Fruit fly (Drosophila melanogaster): Measurements from ENCODE around the gene Pxt.

Gene Pxt

dm6 chr3R:17680639-17681302 lies 38.5 kb upstream of the Pxt start (continued):
- TF ChIP-seq Ptx1 (GFP tag; IDR thresholded peaks at IDR 0.05) (no peak), Pdp1 (GFP tag; optimal IDR thresholded peaks at IDR 0.05) (peak in 1 of 2 experiments; percentile 7), dimm (GFP tag; IDR thresholded peaks at IDR 0.05) (no peak), CG12659 (GFP tag; optimal IDR thresholded peaks at IDR 0.05) (peak; percentile 43), z (GFP tag; IDR thresholded peaks at IDR 0.05) (no peak), bab2 (GFP tag; optimal IDR thresholded peaks at IDR 0.05) (no peak), tup (GFP tag; optimal IDR thresholded peaks at IDR 0.05) (no peak), Dip2 (GFP tag; IDR thresholded peaks at IDR 0.05) (no peak), E2f2 (GFP tag; IDR thresholded peaks at IDR 0.05) (no peak), CG15601 (tag; optimal IDR thresholded peaks at IDR 0.05) (peak; percentile 20), CG15479 (GFP tag; optimal IDR thresholded peaks at IDR 0.05) (no peak), prd (optimal IDR thresholded peaks at IDR 0.05) (no peak), prd (GFP tag; IDR thresholded peaks at IDR 0.05) (0 out of 3 replicates have a peak, but pooled peaks have one; percentile 38), CG2712 (tag; optimal IDR thresholded peaks at IDR 0.05) (peak; percentile 62), pfk (GFP tag; optimal IDR thresholded peaks at IDR 0.05) (no peak), pan (optimal IDR thresholded peaks at IDR 0.05) (no peak), pan (GFP tag; optimal IDR thresholded peaks at IDR 0.05 in 1 of 2, IDR thresholded peaks at IDR 0.05 in 1 of 2) (no peak), Max (GFP tag; optimal IDR thresholded peaks at IDR 0.05) (peak; percentile 39), CG2116 (GFP tag; optimal IDR thresholded peaks at IDR 0.05) (peak; percentile 19), CG12744 (GFP tag; optimal IDR thresholded peaks at IDR 0.05) (no peak), CoRest (tag; optimal IDR thresholded peaks at IDR 0.05) (peak; percentile 63), Hr39 (optimal IDR thresholded peaks at IDR 0.05) (no peak), btn (GFP tag; optimal IDR thresholded peaks at IDR 0.05) (no peak), CG8089 (GFP tag; optimal IDR thresholded peaks at IDR 0.05) (no peak), kni (GFP tag; optimal IDR thresholded peaks at IDR 0.05) (peak; percentile 62), nom (GFP tag; optimal IDR thresholded peaks at IDR 0.05) (no peak), Hmx (GFP tag; optimal IDR thresholded peaks at IDR 0.05) (no peak), Dll (GFP tag; IDR thresholded peaks at IDR 0.05; ENCODE audit: partially characterized antibody) (no peak), CG18476 (GFP tag; optimal IDR thresholded peaks at IDR 0.05) (no peak), CG8478 (optimal IDR thresholded peaks at IDR 0.05) (no peak), chif (GFP tag; optimal IDR thresholded peaks at IDR 0.05) (peak in 1 of 2 experiments; percentile 10), Fer3 (tag; optimal IDR thresholded peaks at IDR 0.05) (no peak), CG9932 (GFP tag; IDR thresholded peaks at IDR 0.05) (0 out of 2 replicates have a peak, but pooled peaks have one; percentile 10), CG18599 (GFP tag; optimal IDR thresholded peaks at IDR 0.05) (peak; percentile 33), fd3F (GFP tag; optimal IDR thresholded peaks at IDR 0.05) (no peak), Hey (tag; optimal IDR thresholded peaks at IDR 0.05) (no peak), CG13287 (GFP tag; IDR thresholded peaks at IDR 0.05; ENCODE audit: partially characterized antibody) (no peak), CG33557 (GFP tag; optimal IDR thresholded peaks at IDR 0.05) (peak; percentile 17), ewg (GFP tag; optimal IDR thresholded peaks at IDR 0.05) (peak; percentile 16), cato (GFP tag; optimal IDR thresholded peaks at IDR 0.05; ENCODE audit: borderline replicate concordance) (peak; percentile 9), Blimp-1 (GFP tag; optimal IDR thresholded peaks at IDR 0.05) (peak; percentile 56), CG9797 (GFP tag; optimal IDR thresholded peaks at IDR 0.05) (no peak), CG13894 (tag; optimal IDR thresholded peaks at IDR 0.05) (no peak), bcd (GFP tag; optimal IDR thresholded peaks at IDR 0.05) (peak; percentile 19), CG34224 (GFP tag; IDR thresholded peaks at IDR 0.05; ENCODE audit: partially characterized antibody) (no peak), CG13123 (GFP tag; optimal IDR thresholded peaks at IDR 0.05) (no peak), CG11247 (GFP tag; IDR thresholded peaks at IDR 0.05) (no peak), Oli (tag; optimal IDR thresholded peaks at IDR 0.05) (peak; percentile 57), crol (GFP tag; IDR thresholded peaks at IDR 0.05) (peak; percentile 66), CG2120 (GFP tag; optimal IDR thresholded peaks at IDR 0.05) (peak; percentile 36)

Data from whole organism, embryonic.